Worm (Caenorhabditis elegans) whole organism, early embryonic: ENCODE results near the gene ZC178.2.
"Not testable (repeated sequence)": the region's sequence is repeated elsewhere in the genome, so short reads cannot be mapped to it uniquely, and the experiment has no call there.

Experiments used
- B0310.2 ChIP-seq: sonication (generic microtip); optimal IDR thresholded peaks from 2 replicates; lab custom pipeline; 2016; ENCODE audit warnings: mild to moderate bottlenecking, missing genetic modification characterization, missing compliant biosample characterization
- F13C5.2 ChIP-seq: sonication (generic microtip); optimal IDR thresholded peaks from 2 replicates; lab custom pipeline; 2017; ENCODE audit warnings: mild to moderate bottlenecking, missing genetic modification characterization, inconsistent platforms, missing compliant biosample characterization
- aly-1 ChIP-seq: sonication (generic microtip); optimal IDR thresholded peaks from 2 replicates; lab custom pipeline; 2016; ENCODE audit warnings: missing genetic modification characterization, missing compliant biosample characterization
- ama-1 ChIP-seq: fragments of 150-350 bp; optimal IDR thresholded peaks from 2 replicates; lab custom pipeline; 2014
- ceh-13 ChIP-seq: fragments of 200-800 bp; sonication (Bioruptor generic); optimal IDR thresholded peaks from 2 replicates; lab custom pipeline; 2018; ENCODE audit warnings: mild to moderate bottlenecking, missing genetic modification characterization, missing compliant biosample characterization
- ceh-36 ChIP-seq: sonication (generic microtip); optimal IDR thresholded peaks from 2 replicates; lab custom pipeline; 2016; ENCODE audit warnings: missing genetic modification characterization, inconsistent platforms, missing compliant biosample characterization
- ets-7 ChIP-seq: sonication (generic microtip); optimal IDR thresholded peaks from 2 replicates; lab custom pipeline; 2016; ENCODE audit warnings: missing genotype, missing genetic modification characterization, missing compliant biosample characterization
- flt-1 ChIP-seq: fragments of 200-800 bp; sonication (Bioruptor generic); IDR thresholded peaks from 2 replicates; pipeline ENCODE4 v1.3.6; 2022; ENCODE audit warnings: missing genetic modification characterization, missing compliant biosample characterization
- hmbx-1 ChIP-seq: sonication (generic microtip); optimal IDR thresholded peaks from 2 replicates; lab custom pipeline; 2016; ENCODE audit warnings: mild to moderate bottlenecking, missing genetic modification characterization, missing compliant biosample characterization
- hmg-4 ChIP-seq: fragments of 200-800 bp; sonication (Bioruptor generic); optimal IDR thresholded peaks from 2 replicates; lab custom pipeline; 2018; ENCODE audit warnings: mild to moderate bottlenecking, missing genetic modification characterization, missing compliant biosample characterization
- hnd-1 ChIP-seq: sonication (generic microtip); optimal IDR thresholded peaks from 2 replicates; lab custom pipeline; 2016; ENCODE audit warnings: missing genetic modification characterization, missing compliant biosample characterization
- pes-1 ChIP-seq: fragments of 200-800 bp; sonication (Bioruptor generic); IDR thresholded peaks from 2 replicates; pipeline ENCODE4 v1.3.6; 2022; ENCODE audit warnings: missing genetic modification reagents, missing genetic modification characterization, missing compliant biosample characterization
- scrt-1 ChIP-seq: fragments of 200-800 bp; sonication (Bioruptor generic); IDR thresholded peaks from 2 replicates; pipeline ENCODE4 v1.3.6; 2022; ENCODE audit warnings: missing genetic modification characterization, missing compliant biosample characterization
- sea-1 ChIP-seq: fragments of 200-800 bp; sonication (Bioruptor generic); conservative IDR thresholded peaks from 2 replicates; pipeline ENCODE4 v1.3.6; 2022; ENCODE audit warnings: missing genetic modification characterization, missing compliant biosample characterization
- tbx-11 ChIP-seq: fragments of 200-800 bp; sonication (Bioruptor generic); IDR thresholded peaks from 2 replicates; pipeline ENCODE4 v1.3.6; 2022; ENCODE audit warnings: missing genetic modification characterization, missing compliant biosample characterization
- tbx-37 ChIP-seq: fragments of 200-800 bp; sonication (Bioruptor generic); conservative IDR thresholded peaks from 2 replicates; pipeline ENCODE4 v1.3.6; 2022; ENCODE audit warnings: missing genetic modification reagents, missing genetic modification characterization, missing compliant biosample characterization
- tra-4 ChIP-seq: sonication (generic microtip); optimal IDR thresholded peaks from 2 replicates; lab custom pipeline; 2017; ENCODE audit warnings: missing genetic modification characterization, missing compliant biosample characterization

The ZC178.2 gene

ce11 chrV:8732934-8733333, 21.1 kb upstream of the ZC178.2 start, which contains the start of gene ZC196.4:
Gene ZC196.4, plus strand, starts transcription at chrV:8733106.
- TF ChIP-seq tbx-37 (GFP tag; lab: Robert Waterston, UW), result no peak
- TF ChIP-seq flt-1 (GFP tag; lab: Robert Waterston, UW), result no peak
- TF ChIP-seq B0310.2 (tag; lab: Kevin White, UChicago), result no peak
- TF ChIP-seq scrt-1 (GFP tag; lab: Robert Waterston, UW), result no peak
- TF ChIP-seq pes-1 (GFP tag; lab: Robert Waterston, UW), result no peak
- TF ChIP-seq ama-1 (lab: Kevin White, UChicago), result no peak
- no peak for TF ChIP-seq hmg-4 (GFP tag; lab: Kevin White, UChicago)
- no peak for TF ChIP-seq tbx-11 (GFP tag; lab: Robert Waterston, UW)
- TF ChIP-seq tra-4 (tag; lab: Kevin White, UChicago), result no peak
- TF ChIP-seq aly-1 (tag; lab: Kevin White, UChicago), result no peak
- no peak for TF ChIP-seq hnd-1 (tag; lab: Kevin White, UChicago)
- TF ChIP-seq F13C5.2 (tag; lab: Kevin White, UChicago), result no peak
- TF ChIP-seq ets-7 (tag; lab: Kevin White, UChicago), result no peak
- TF ChIP-seq ceh-13, result no peak
- no peak for TF ChIP-seq ceh-36 (tag; lab: Kevin White, UChicago)
- TF ChIP-seq sea-1 (GFP tag; lab: Robert Waterston, UW), result no peak
- TF ChIP-seq hmbx-1 (tag; lab: Kevin White, UChicago), result no peak

- no peak for TF ChIP-seq ama-1 (lab: Kevin White, UChicago)
- no peak for TF ChIP-seq ceh-36 (tag; lab: Kevin White, UChicago)
- no peak for TF ChIP-seq aly-1 (tag; lab: Kevin White, UChicago)
- no peak for TF ChIP-seq flt-1 (GFP tag; lab: Robert Waterston, UW)
- no peak for TF ChIP-seq hmbx-1 (tag; lab: Kevin White, UChicago)
- TF ChIP-seq F13C5.2 (tag; lab: Kevin White, UChicago), result no peak
- no peak for TF ChIP-seq hmg-4 (GFP tag; lab: Kevin White, UChicago)
- TF ChIP-seq ets-7 (tag; lab: Kevin White, UChicago), result no peak
- no peak for TF ChIP-seq pes-1 (GFP tag; lab: Robert Waterston, UW)
- TF ChIP-seq tbx-37 (GFP tag; lab: Robert Waterston, UW), result no peak
- TF ChIP-seq scrt-1 (GFP tag; lab: Robert Waterston, UW), result no peak
- TF ChIP-seq tbx-11 (GFP tag; lab: Robert Waterston, UW), result no peak
- no peak for TF ChIP-seq tra-4 (tag; lab: Kevin White, UChicago)
- TF ChIP-seq ceh-13, result no peak
Measured at ce11 chrV:8730991-8731390, 19.2 kb upstream of the ZC178.2 start.

DNA sequence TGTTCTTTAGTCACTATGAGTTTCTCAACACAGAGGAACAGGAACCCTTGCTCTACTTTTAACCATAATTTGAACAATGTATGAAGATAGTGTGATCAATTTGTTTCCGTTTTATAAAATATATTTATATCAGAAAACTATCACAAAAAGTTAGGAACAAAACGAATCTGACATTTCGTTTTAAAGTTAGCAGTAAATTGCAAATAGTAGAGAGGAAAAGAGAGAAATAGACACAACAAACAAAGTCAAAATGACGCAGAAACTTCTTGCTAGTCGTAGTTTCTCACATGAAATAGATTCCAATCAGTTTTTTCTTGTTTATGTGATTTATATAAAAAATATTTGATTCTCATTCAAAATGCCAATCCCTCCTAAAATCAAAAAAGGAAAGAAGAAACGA, 17.3 kb upstream of the ZC178.2 start, which contains the start of gene ZC196.5:
Gene ZC196.5 (plus strand): TSS at position 301 of the 400 bp plus-strand sequence.
- no peak for TF ChIP-seq flt-1 (GFP tag; lab: Robert Waterston, UW)
- TF ChIP-seq ceh-13, result no peak
- no peak for TF ChIP-seq tbx-11 (GFP tag; lab: Robert Waterston, UW)
- no peak for TF ChIP-seq hnd-1 (tag; lab: Kevin White, UChicago)
- TF ChIP-seq ets-7 (tag; lab: Kevin White, UChicago), result no peak
- TF ChIP-seq ceh-36 (tag; lab: Kevin White, UChicago), result no peak
- TF ChIP-seq tbx-37 (GFP tag; lab: Robert Waterston, UW), result no peak
- TF ChIP-seq pes-1 (GFP tag; lab: Robert Waterston, UW), result no peak

DNA sequence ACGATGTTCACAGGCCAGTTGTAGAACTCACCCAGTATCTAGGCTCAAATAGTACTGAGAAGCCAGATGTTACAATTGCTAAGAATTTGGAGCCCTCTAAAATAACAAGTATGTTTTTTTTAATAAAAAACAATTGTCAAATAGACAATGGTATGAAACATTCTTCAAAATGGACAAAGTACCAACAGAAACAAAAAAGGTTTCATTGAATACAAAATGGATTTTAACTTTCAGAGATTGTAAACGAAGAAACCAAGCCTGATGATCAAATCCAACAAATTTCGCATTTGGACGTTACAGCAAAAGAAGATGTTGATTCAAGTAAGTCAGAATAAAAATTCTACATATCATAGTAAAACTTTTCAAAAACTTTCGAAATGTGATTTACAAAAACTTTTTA, 15.3 kb upstream of the ZC178.2 start, which contains the start of gene ZC196.9:
Gene ZC196.9 (minus strand): TSS at position 101 of the 400 bp plus-strand sequence.
- TF ChIP-seq flt-1 (GFP tag; lab: Robert Waterston, UW) (no peak), tra-4 (tag; lab: Kevin White, UChicago) (no peak), hmg-4 (GFP tag; lab: Kevin White, UChicago) (no peak), scrt-1 (GFP tag; lab: Robert Waterston, UW) (no peak), aly-1 (tag; lab: Kevin White, UChicago) (no peak), ets-7 (tag; lab: Kevin White, UChicago) (no peak), tbx-11 (GFP tag; lab: Robert Waterston, UW) (no peak), ceh-13 (no peak), ama-1 (lab: Kevin White, UChicago) (no peak), B0310.2 (tag; lab: Kevin White, UChicago) (no peak), pes-1 (GFP tag; lab: Robert Waterston, UW) (no peak), tbx-37 (GFP tag; lab: Robert Waterston, UW) (no peak), hnd-1 (tag; lab: Kevin White, UChicago) (no peak)

ce11 chrV:8726228-8726627, 14.4 kb upstream of the ZC178.2 start, which contains the start of gene droe-8:
Gene droe-8, plus strand, starts transcription at chrV:8726528.
- TF ChIP-seq ama-1 (lab: Kevin White, UChicago); tra-4 (tag; lab: Kevin White, UChicago); ets-7 (tag; lab: Kevin White, UChicago): not testable (repeated sequence)

ce11 chrV:8722160-8722559, 10.3 kb upstream of the ZC178.2 start, which contains the start of gene ZC196.8:
Gene ZC196.8, minus strand, starts transcription at chrV:8722260.
- not testable (repeated sequence) for TF ChIP-seq tra-4 (tag; lab: Kevin White, UChicago); pes-1 (GFP tag; lab: Robert Waterston, UW); hmg-4 (GFP tag; lab: Kevin White, UChicago)

ce11 chrV:8718399-8718798, 6.6 kb upstream of the ZC178.2 start:
- TF ChIP-seq tbx-37 (GFP tag; lab: Robert Waterston, UW) (no peak), scrt-1 (GFP tag; lab: Robert Waterston, UW) (no peak), pes-1 (GFP tag; lab: Robert Waterston, UW) (no peak)
